Fruit fly (Drosophila melanogaster) whole organism, embryonic: ENCODE results near the gene TwdlJ.

Experiments used
- Aef1 ChIP-seq: fragments of 200-800 bp; sonication (Bioruptor generic); IDR thresholded peaks from 3 replicates; pipeline ENCODE4 v1.3.6; 2022; ENCODE audit warnings: missing biosample characterization, missing genetic modification characterization
- Awh ChIP-seq: fragments of 200-800 bp; sonication (Bioruptor generic); IDR thresholded peaks from 2 replicates; pipeline ENCODE4, ENCODE4 v1.3.6; 2022; ENCODE audit warnings: missing biosample characterization, missing genetic modification characterization
- BEAF-32 ChIP-seq: fragments of 200-800 bp; sonication (Bioruptor generic); optimal IDR thresholded peaks from 3 replicates; lab custom pipeline; 2017; ENCODE audit warnings: missing biosample characterization, missing genetic modification characterization, mild to moderate bottlenecking, moderate library complexity, missing genetic modification reagents
- Bdp1 ChIP-seq: fragments of 200-800 bp; sonication (Bioruptor generic); optimal IDR thresholded peaks from 3 replicates; lab custom pipeline; 2016; ENCODE audit warnings: missing biosample characterization, missing genetic modification characterization
- CG10366 ChIP-seq: fragments of 200-800 bp; sonication (Bioruptor generic); IDR thresholded peaks from 2 replicates; pipeline ENCODE4 v1.3.6; 2022; ENCODE audit warnings: missing biosample characterization, missing genetic modification characterization
- CG10462 ChIP-seq: fragments of 200-800 bp; sonication (Bioruptor generic); optimal IDR thresholded peaks from 2 replicates; lab custom pipeline; 2016; ENCODE audit warnings: missing biosample characterization, missing genetic modification characterization
- CG11247 ChIP-seq: fragments of 200-800 bp; sonication (Bioruptor generic); IDR thresholded peaks from 2 replicates; pipeline ENCODE4 v1.3.6; 2022; ENCODE audit warnings: missing biosample characterization, missing genetic modification characterization
- CG12659 ChIP-seq: fragments of 200-800 bp; sonication (Bioruptor generic); optimal IDR thresholded peaks from 3 replicates; lab custom pipeline; 2017; ENCODE audit warnings: mild to moderate bottlenecking, missing biosample characterization, missing genetic modification reagents, missing genetic modification characterization
- CG12744 ChIP-seq: fragments of 200-800 bp; sonication (Bioruptor generic); optimal IDR thresholded peaks from 2 replicates; lab custom pipeline; 2016; ENCODE audit warnings: missing biosample characterization, missing genetic modification characterization
- CG14014 ChIP-seq: fragments of 200-800 bp; sonication (Bioruptor generic); IDR thresholded peaks from 2 replicates; pipeline ENCODE4 v1.3.6; 2022; ENCODE audit warnings: missing biosample characterization, missing genetic modification characterization
- CG14667 ChIP-seq: fragments of 200-800 bp; sonication (Bioruptor generic); IDR thresholded peaks from 2 replicates; pipeline ENCODE4 v1.3.6; 2022; ENCODE audit warnings: missing biosample characterization, missing genetic modification characterization
- CG18599 ChIP-seq: fragments of 200-800 bp; sonication (Bioruptor generic); optimal IDR thresholded peaks from 3 replicates; lab custom pipeline; 2017; ENCODE audit warnings: missing biosample characterization, missing genetic modification characterization, mild to moderate bottlenecking, moderate library complexity, missing genetic modification reagents
- CG2116 ChIP-seq: fragments of 200-800 bp; sonication (Bioruptor generic); optimal IDR thresholded peaks from 3 replicates; lab custom pipeline; 2018; ENCODE audit warnings: missing biosample characterization, mild to moderate bottlenecking, missing genetic modification characterization
- CG2129 ChIP-seq: fragments of 200-800 bp; sonication (Bioruptor generic); IDR thresholded peaks from 2 replicates; pipeline ENCODE4 v1.3.6; 2022; ENCODE audit warnings: missing biosample characterization, missing genetic modification characterization; ENCODE audit not compliant: partially characterized antibody
- CG34376 ChIP-seq: fragments of 200-800 bp; sonication (Bioruptor generic); optimal IDR thresholded peaks from 2 replicates; lab custom pipeline; 2018; ENCODE audit warnings: missing biosample characterization, mild to moderate bottlenecking, missing genetic modification characterization
- CG3995 ChIP-seq: fragments of 200-800 bp; sonication (Bioruptor generic); optimal IDR thresholded peaks from 3 replicates; lab custom pipeline; 2016; ENCODE audit warnings: missing biosample characterization, missing genetic modification characterization
- CG42726 ChIP-seq: fragments of 200-800 bp; sonication (Bioruptor generic); IDR thresholded peaks from 2 replicates; pipeline ENCODE4 v1.3.6; 2022; ENCODE audit warnings: missing biosample characterization, missing genetic modification characterization; ENCODE audit not compliant: partially characterized antibody
- CG4854 ChIP-seq: fragments of 200-800 bp; sonication (Bioruptor generic); optimal IDR thresholded peaks from 2 replicates; lab custom pipeline; 2016; ENCODE audit warnings: missing biosample characterization, missing genetic modification characterization, inconsistent platforms
- CG5180 ChIP-seq: fragments of 200-800 bp; sonication (Bioruptor generic); optimal IDR thresholded peaks from 3 replicates; lab custom pipeline; 2017; ENCODE audit warnings: missing biosample characterization, missing genetic modification characterization, mild to moderate bottlenecking, moderate library complexity, missing genetic modification reagents
- CG6175 ChIP-seq: fragments of 200-800 bp; sonication (Bioruptor generic); IDR thresholded peaks from 3 replicates; pipeline ENCODE4 v1.3.6; 2022; ENCODE audit warnings: missing biosample characterization, missing genetic modification characterization
- CG7357 ChIP-seq: fragments of 200-800 bp; sonication (Bioruptor generic); IDR thresholded peaks from 3 replicates; pipeline ENCODE4 v1.3.6; 2022; ENCODE audit warnings: missing biosample characterization, missing genetic modification characterization
- CG7987 ChIP-seq: fragments of 200-800 bp; sonication (Bioruptor generic); optimal IDR thresholded peaks from 2 replicates; lab custom pipeline; 2018; ENCODE audit warnings: missing biosample characterization, mild to moderate bottlenecking, missing genetic modification characterization, moderate library complexity
- CG8281 ChIP-seq: fragments of 200-800 bp; sonication (Bioruptor generic); optimal IDR thresholded peaks from 2 replicates; lab custom pipeline; 2018; ENCODE audit warnings: missing biosample characterization, mild to moderate bottlenecking, missing genetic modification characterization, moderate library complexity
- CG9797 ChIP-seq: fragments of 200-800 bp; sonication (Bioruptor generic); optimal IDR thresholded peaks from 3 replicates; lab custom pipeline; 2018; ENCODE audit warnings: missing biosample characterization, mild to moderate bottlenecking, missing genetic modification characterization
- Dp ChIP-seq: fragments of 200-800 bp; sonication (Bioruptor generic); optimal IDR thresholded peaks from 2 replicates; lab custom pipeline; 2018; ENCODE audit warnings: missing biosample characterization, mild to moderate bottlenecking, missing genetic modification characterization, moderate library complexity
- ERR ChIP-seq: fragments of 200-800 bp; sonication (Bioruptor generic); optimal IDR thresholded peaks from 2 replicates; lab custom pipeline; 2016; ENCODE audit warnings: missing biosample characterization, missing genetic modification characterization
- H15 ChIP-seq: fragments of 200-800 bp; sonication (Bioruptor generic); IDR thresholded peaks from 3 replicates; pipeline ENCODE4 v1.3.6; 2022; ENCODE audit warnings: missing biosample characterization, missing genetic modification characterization
- HLH3B ChIP-seq: fragments of 200-800 bp; sonication (Bioruptor generic); IDR thresholded peaks from 2 replicates; pipeline ENCODE4 v1.3.6; 2022; ENCODE audit warnings: missing biosample characterization, missing genetic modification characterization
- Hey ChIP-seq: fragments of 200-800 bp; sonication (Bioruptor generic); optimal IDR thresholded peaks from 3 replicates; lab custom pipeline; 2018; ENCODE audit warnings: missing biosample characterization, mild to moderate bottlenecking, missing genetic modification characterization
- Hr78 ChIP-seq, 2 experiments: fragments of 200-800 bp in 1 of 2; fragments of >200 bp in 1 of 2; sonication (Bioruptor generic) in 1 of 2; optimal IDR thresholded peaks; 2 replicates each; lab custom pipeline; 2017 to 2019; ENCODE audit warnings: missing biosample characterization in 2 of 2, missing genetic modification characterization in 2 of 2, mild to moderate bottlenecking in 1 of 2, moderate library complexity in 1 of 2
- MBD-R2 ChIP-seq: fragments of 200-800 bp; sonication (Bioruptor generic); IDR thresholded peaks from 2 replicates; pipeline ENCODE4 v1.3.6; 2022; ENCODE audit warnings: missing biosample characterization, missing genetic modification characterization
- Max ChIP-seq: fragments of 200-800 bp; sonication (Bioruptor generic); optimal IDR thresholded peaks from 2 replicates; lab custom pipeline; 2016; ENCODE audit warnings: missing biosample characterization, mild to moderate bottlenecking, missing genetic modification characterization
- NK7.1 ChIP-seq: fragments of 200-800 bp; sonication (Bioruptor generic); optimal IDR thresholded peaks from 3 replicates; lab custom pipeline; 2016; ENCODE audit warnings: missing biosample characterization, missing genetic modification characterization
- Opbp ChIP-seq: fragments of 200-800 bp; sonication (Bioruptor generic); IDR thresholded peaks from 3 replicates; pipeline ENCODE4 v1.3.6; 2022; ENCODE audit warnings: missing biosample characterization, missing genetic modification characterization; ENCODE audit not compliant: partially characterized antibody
- cad ChIP-seq: fragments of >200 bp; optimal IDR thresholded peaks from 2 replicates; lab custom pipeline; 2017; ENCODE audit warnings: missing biosample characterization, missing genetic modification characterization
- crc ChIP-seq: fragments of 200-800 bp; sonication (Bioruptor generic); optimal IDR thresholded peaks from 2 replicates; lab custom pipeline; 2016; ENCODE audit warnings: missing biosample characterization, missing genetic modification characterization
- crol ChIP-seq: fragments of 200-800 bp; sonication (Bioruptor generic); IDR thresholded peaks from 2 replicates; pipeline ENCODE4 v1.3.6; 2022; ENCODE audit warnings: missing biosample characterization, missing genetic modification characterization
- eyg ChIP-seq: fragments of 200-800 bp; sonication (Bioruptor generic); optimal IDR thresholded peaks from 3 replicates; lab custom pipeline; 2016; ENCODE audit warnings: missing biosample characterization, missing genetic modification characterization
- fu2 ChIP-seq: fragments of 200-800 bp; sonication (Bioruptor generic); optimal IDR thresholded peaks from 2 replicates; lab custom pipeline; 2016; ENCODE audit warnings: missing biosample characterization, missing genetic modification characterization
- ham ChIP-seq: fragments of 200-800 bp; sonication (Bioruptor generic); IDR thresholded peaks from 2 replicates; pipeline ENCODE4 v1.3.6; 2022; ENCODE audit warnings: missing biosample characterization, missing genetic modification characterization
- ken ChIP-seq: fragments of 200-800 bp; sonication (Bioruptor generic); IDR thresholded peaks from 3 replicates; pipeline ENCODE4 v1.3.6; 2022; ENCODE audit warnings: missing biosample characterization, missing genetic modification characterization
- kni ChIP-seq: fragments of 200-800 bp; sonication (Bioruptor generic); optimal IDR thresholded peaks from 3 replicates; lab custom pipeline; 2017; ENCODE audit warnings: mild to moderate bottlenecking, missing biosample characterization, missing genetic modification reagents, missing genetic modification characterization
- lbe ChIP-seq: fragments of 200-800 bp; sonication (Bioruptor generic); optimal IDR thresholded peaks from 2 replicates; lab custom pipeline; 2016; ENCODE audit warnings: missing biosample characterization, mild to moderate bottlenecking, missing genetic modification characterization
- p53 ChIP-seq: fragments of 200-800 bp; sonication (Bioruptor generic); optimal IDR thresholded peaks from 2 replicates; lab custom pipeline; 2016; ENCODE audit warnings: missing biosample characterization, missing genetic modification characterization
- peb ChIP-seq: fragments of 200-800 bp; sonication (Bioruptor generic); IDR thresholded peaks from 2 replicates; pipeline ENCODE4 v1.3.6; 2022; ENCODE audit warnings: missing biosample characterization, missing genetic modification characterization
- pzg ChIP-seq: fragments of 200-800 bp; sonication (Bioruptor generic); optimal IDR thresholded peaks from 3 replicates; lab custom pipeline; 2018; ENCODE audit warnings: missing biosample characterization, mild to moderate bottlenecking, missing genetic modification characterization, moderate library complexity
- sd ChIP-seq: fragments of 200-800 bp; sonication (Bioruptor generic); optimal IDR thresholded peaks from 3 replicates; lab custom pipeline; 2018; ENCODE audit warnings: missing biosample characterization, mild to moderate bottlenecking, missing genetic modification characterization, moderate library complexity
- sens ChIP-seq: fragments of 200-800 bp; sonication (Bioruptor generic); peaks from one replicate; lab custom pipeline; 2016; ENCODE audit warnings: missing biosample characterization, missing genetic modification characterization
- sug ChIP-seq: fragments of 200-800 bp; optimal IDR thresholded peaks from 2 replicates; lab custom pipeline; 2019; ENCODE audit warnings: missing biosample characterization, mild to moderate bottlenecking, missing genetic modification characterization, moderate library complexity
- tna ChIP-seq: fragments of 200-800 bp; sonication (Bioruptor generic); IDR thresholded peaks from 2 replicates; pipeline ENCODE4 v1.3.6; 2022; ENCODE audit warnings: missing biosample characterization, missing genetic modification characterization; ENCODE audit not compliant: partially characterized antibody
- zfh1 ChIP-seq: fragments of 200-800 bp; sonication (Bioruptor generic); IDR thresholded peaks from 3 replicates; pipeline ENCODE4 v1.3.6; 2022; ENCODE audit warnings: missing biosample characterization, missing genetic modification characterization

Gene TwdlJ

dm6 chr3R:26629618-26630017, at the start of gene TwdlJ:
Gene TwdlJ, plus strand, starts transcription at chr3R:26629918.
- TF ChIP-seq lbe (GFP tag; lab: Kevin White, UChicago): no peak
- TF ChIP-seq CG3995 (GFP tag; lab: Kevin White, UChicago): no peak
- TF ChIP-seq CG2129 (GFP tag; lab: Robert Waterston, UW): no peak
- no peak for TF ChIP-seq NK7.1 (GFP tag; lab: Kevin White, UChicago)
- no peak for TF ChIP-seq CG6175 (GFP tag; lab: Robert Waterston, UW)
- TF ChIP-seq CG42726 (GFP tag; lab: Robert Waterston, UW): no peak
- no peak for TF ChIP-seq CG14667 (GFP tag; lab: Robert Waterston, UW)
- no peak for TF ChIP-seq Opbp
- no peak for TF ChIP-seq Dp (GFP tag; lab: Kevin White, UChicago)
- no peak for TF ChIP-seq H15 (GFP tag; lab: Robert Waterston, UW)
- no peak for TF ChIP-seq p53
- TF ChIP-seq CG7357: no peak
- no peak for TF ChIP-seq crc
- TF ChIP-seq ken (GFP tag; lab: Robert Waterston, UW): no peak
- no peak for TF ChIP-seq pzg (GFP tag; lab: Kevin White, UChicago)
- TF ChIP-seq CG7987 (GFP tag; lab: Kevin White, UChicago): no peak
- no peak for TF ChIP-seq tna (GFP tag; lab: Robert Waterston, UW)
- TF ChIP-seq Max (GFP tag; lab: Kevin White, UChicago): no peak
- TF ChIP-seq peb (GFP tag; lab: Robert Waterston, UW): no peak
- no peak for TF ChIP-seq Hr78 (GFP tag; optimal IDR thresholded peaks at IDR 0.05; lab: Kevin White, UChicago)
- TF ChIP-seq, all 482 proteins: peak for 0

dm6 chr3R:26588158-26588584, 41.5 kb upstream of the TwdlJ start:
- TF ChIP-seq fu2 (no peak), cad (no peak), ham (GFP tag; lab: Robert Waterston, UW) (no peak), CG34376 (GFP tag; lab: Kevin White, UChicago) (peak; percentile 64), CG12744 (GFP tag; lab: Kevin White, UChicago) (peak; percentile 9), CG2116 (no peak), sug (tag; lab: Kevin White, UChicago) (peak; percentile 64), kni (GFP tag; lab: Kevin White, UChicago) (no peak), CG14014 (GFP tag; lab: Robert Waterston, UW) (peak; percentile 22; the same call in 1 of the 2 replicates), CG5180 (GFP tag; lab: Kevin White, UChicago) (peak; percentile 14), zfh1 (no peak), sens (GFP tag; lab: Kevin White, UChicago) (peak; percentile 29), CG10366 (no peak), sd (tag; lab: Kevin White, UChicago) (no peak), Hey (peak; percentile 58), CG9797 (GFP tag; lab: Kevin White, UChicago) (no peak), Awh (0 out of 2 replicates have a peak, but pooled peaks have one; percentile 43), CG11247 (GFP tag; lab: Robert Waterston, UW) (0 out of 2 replicates have a peak, but pooled peaks have one; percentile 7), MBD-R2 (GFP tag; lab: Robert Waterston, UW) (no peak), CG4854 (GFP tag; lab: Kevin White, UChicago) (no peak), CG12659 (peak; percentile 11), BEAF-32 (GFP tag; lab: Kevin White, UChicago) (no peak), Aef1 (GFP tag; lab: Robert Waterston, UW) (no peak), ERR (peak; percentile 11), crol (GFP tag; lab: Robert Waterston, UW) (no peak), eyg (GFP tag; lab: Kevin White, UChicago) (peak; percentile 25), Bdp1 (GFP tag; lab: Kevin White, UChicago) (no peak), CG8281 (no peak), CG10462 (GFP tag; lab: Kevin White, UChicago) (no peak), CG18599 (GFP tag; lab: Kevin White, UChicago) (peak; percentile 32), HLH3B (GFP tag; lab: Robert Waterston, UW) (no peak; the same call in 1 of the 2 replicates)
